Fruit fly (Drosophila melanogaster) whole organism, embryonic: ENCODE measurements around the gene Drsl2.

Source experiments
- Abd-B ChIP-seq: fragments of 200-800 bp; sonication (Bioruptor generic); optimal IDR thresholded peaks from 2 replicates; lab custom pipeline; 2018; ENCODE audit warnings: missing biosample characterization, mild to moderate bottlenecking, missing genetic modification characterization, moderate library complexity
- Antp ChIP-seq: fragments of 200-800 bp; sonication (Bioruptor generic); optimal IDR thresholded peaks from 3 replicates; lab custom pipeline; 2016; ENCODE audit warnings: missing biosample characterization, missing genetic modification characterization
- BEAF-32 ChIP-seq: fragments of 200-800 bp; sonication (Bioruptor generic); optimal IDR thresholded peaks from 3 replicates; lab custom pipeline; 2017; ENCODE audit warnings: missing biosample characterization, missing genetic modification characterization, mild to moderate bottlenecking, moderate library complexity, missing genetic modification reagents
- CG12659 ChIP-seq: fragments of 200-800 bp; sonication (Bioruptor generic); optimal IDR thresholded peaks from 3 replicates; lab custom pipeline; 2017; ENCODE audit warnings: mild to moderate bottlenecking, missing biosample characterization, missing genetic modification reagents, missing genetic modification characterization
- CG14710 ChIP-seq: fragments of 200-800 bp; sonication (Bioruptor generic); optimal IDR thresholded peaks from 3 replicates; lab custom pipeline; 2019; ENCODE audit warnings: missing biosample characterization, mild to moderate bottlenecking, missing genetic modification characterization, moderate library complexity
- CG15514 ChIP-seq: fragments of 200-800 bp; sonication (Bioruptor generic); optimal IDR thresholded peaks from 3 replicates; lab custom pipeline; 2017; ENCODE audit warnings: missing biosample characterization, missing genetic modification characterization, mild to moderate bottlenecking, moderate library complexity, missing genetic modification reagents
- CG1603 ChIP-seq: fragments of 200-800 bp; sonication (Bioruptor generic); optimal IDR thresholded peaks from 2 replicates; lab custom pipeline; 2019; ENCODE audit warnings: missing biosample characterization, mild to moderate bottlenecking, missing genetic modification characterization, moderate library complexity
- CG18476 ChIP-seq: fragments of 200-800 bp; sonication (Bioruptor generic); optimal IDR thresholded peaks from 2 replicates; lab custom pipeline; 2016; ENCODE audit warnings: missing biosample characterization, mild to moderate bottlenecking, missing genetic modification characterization
- CG2120 ChIP-seq: fragments of 200-800 bp; sonication (Bioruptor generic); optimal IDR thresholded peaks from 3 replicates; lab custom pipeline; 2016; ENCODE audit warnings: missing biosample characterization, missing genetic modification characterization
- CG2712 ChIP-seq: fragments of 200-800 bp; optimal IDR thresholded peaks from 3 replicates; lab custom pipeline; 2019; ENCODE audit warnings: missing biosample characterization, mild to moderate bottlenecking, missing genetic modification characterization, moderate library complexity
- CG32767 ChIP-seq: fragments of 200-800 bp; sonication (Bioruptor generic); IDR thresholded peaks from 2 replicates; pipeline ENCODE4 v1.3.6; 2022; ENCODE audit warnings: missing biosample characterization, missing genetic modification characterization
- CG4617 ChIP-seq: fragments of 200-800 bp; sonication (Bioruptor generic); optimal IDR thresholded peaks from 3 replicates; lab custom pipeline; 2016; ENCODE audit warnings: missing biosample characterization, missing genetic modification characterization, borderline replicate concordance
- CG4730 ChIP-seq: fragments of 200-800 bp; sonication (Bioruptor generic); IDR thresholded peaks from 2 replicates; pipeline ENCODE4 v1.3.6; 2022; ENCODE audit warnings: missing biosample characterization, missing genetic modification characterization
- CG9727 ChIP-seq: fragments of 200-800 bp; sonication (Bioruptor generic); optimal IDR thresholded peaks from 3 replicates; lab custom pipeline; 2017; ENCODE audit warnings: missing biosample characterization, mild to moderate bottlenecking, missing genetic modification characterization
- CG9797 ChIP-seq: fragments of 200-800 bp; sonication (Bioruptor generic); optimal IDR thresholded peaks from 3 replicates; lab custom pipeline; 2018; ENCODE audit warnings: missing biosample characterization, mild to moderate bottlenecking, missing genetic modification characterization
- Dp ChIP-seq: fragments of 200-800 bp; sonication (Bioruptor generic); optimal IDR thresholded peaks from 2 replicates; lab custom pipeline; 2018; ENCODE audit warnings: missing biosample characterization, mild to moderate bottlenecking, missing genetic modification characterization, moderate library complexity
- Ets97D ChIP-seq: fragments of 200-800 bp; sonication (Bioruptor generic); optimal IDR thresholded peaks from 3 replicates; lab custom pipeline; 2016; ENCODE audit warnings: missing biosample characterization, missing genetic modification characterization
- Fer1 ChIP-seq: fragments of 200-800 bp; sonication (Bioruptor generic); optimal IDR thresholded peaks from 2 replicates; lab custom pipeline; 2017; ENCODE audit warnings: missing biosample characterization, mild to moderate bottlenecking, missing genetic modification characterization
- H15 ChIP-seq: fragments of 200-800 bp; sonication (Bioruptor generic); IDR thresholded peaks from 3 replicates; pipeline ENCODE4 v1.3.6; 2022; ENCODE audit warnings: missing biosample characterization, missing genetic modification characterization
- HLH4C ChIP-seq: fragments of 200-800 bp; sonication (Bioruptor generic); IDR thresholded peaks from 3 replicates; pipeline ENCODE4 v1.3.6; 2022; ENCODE audit warnings: missing biosample characterization, missing genetic modification characterization; ENCODE audit not compliant: partially characterized antibody
- HLH54F ChIP-seq: fragments of 200-800 bp; sonication (Bioruptor generic); optimal IDR thresholded peaks from 3 replicates; lab custom pipeline; 2016; ENCODE audit warnings: missing biosample characterization, missing genetic modification characterization
- HmgZ ChIP-seq: fragments of 200-800 bp; sonication (Bioruptor generic); optimal IDR thresholded peaks from 2 replicates; lab custom pipeline; 2018; ENCODE audit warnings: missing biosample characterization, mild to moderate bottlenecking, missing genetic modification characterization
- MBD-R2 ChIP-seq: fragments of 200-800 bp; sonication (Bioruptor generic); IDR thresholded peaks from 2 replicates; pipeline ENCODE4 v1.3.6; 2022; ENCODE audit warnings: missing biosample characterization, missing genetic modification characterization
- MESR4 ChIP-seq: fragments of 200-800 bp; sonication (Bioruptor generic); optimal IDR thresholded peaks from 2 replicates; lab custom pipeline; 2018; ENCODE audit warnings: missing biosample characterization, mild to moderate bottlenecking, missing genetic modification characterization, moderate library complexity
- Mes4 ChIP-seq: fragments of 200-800 bp; sonication (Bioruptor generic); optimal IDR thresholded peaks from 2 replicates; lab custom pipeline; 2016; ENCODE audit warnings: missing biosample characterization, missing genetic modification characterization
- Myb ChIP-seq: fragments of 200-800 bp; sonication (Bioruptor generic); optimal IDR thresholded peaks from 2 replicates; lab custom pipeline; 2016; ENCODE audit warnings: missing biosample characterization, missing genetic modification characterization
- NC2β ChIP-seq: fragments of 200-800 bp; sonication (Bioruptor generic); optimal IDR thresholded peaks from 2 replicates; lab custom pipeline; 2016; ENCODE audit warnings: missing biosample characterization, missing genetic modification characterization
- Opbp ChIP-seq: fragments of 200-800 bp; sonication (Bioruptor generic); IDR thresholded peaks from 3 replicates; pipeline ENCODE4 v1.3.6; 2022; ENCODE audit warnings: missing biosample characterization, missing genetic modification characterization; ENCODE audit not compliant: partially characterized antibody
- Scr ChIP-seq: fragments of 200-800 bp; sonication (Bioruptor generic); IDR thresholded peaks from 2 replicates; pipeline ENCODE4 v1.3.6; 2022; ENCODE audit warnings: missing biosample characterization, missing genetic modification characterization; ENCODE audit not compliant: partially characterized antibody
- Xbp1 ChIP-seq: fragments of 200-800 bp; sonication (Bioruptor generic); optimal IDR thresholded peaks from 3 replicates; lab custom pipeline; 2016; ENCODE audit warnings: missing biosample characterization, mild to moderate bottlenecking, missing genetic modification characterization
- az2 ChIP-seq: fragments of 200-800 bp; sonication (Bioruptor generic); optimal IDR thresholded peaks from 3 replicates; lab custom pipeline; 2016; ENCODE audit warnings: missing biosample characterization, missing genetic modification characterization
- bbx ChIP-seq: fragments of 200-800 bp; sonication (Bioruptor generic); IDR thresholded peaks from 2 replicates; pipeline ENCODE4 v1.3.6; 2022; ENCODE audit warnings: missing biosample characterization, missing genetic modification characterization; ENCODE audit not compliant: partially characterized antibody
- ci ChIP-seq: fragments of 200-800 bp; sonication (Bioruptor generic); IDR thresholded peaks from 3 replicates; pipeline ENCODE4 v1.3.6; 2022; ENCODE audit warnings: missing biosample characterization, missing genetic modification characterization
- dpn ChIP-seq, 2 experiments: fragments of 200-800 bp; sonication (Bioruptor generic); optimal IDR thresholded peaks; 3 replicates each; lab custom pipeline; 2016; ENCODE audit warnings: missing biosample characterization in 2 of 2, missing genetic modification characterization in 2 of 2
- gro ChIP-seq: fragments of 200-800 bp; sonication (Bioruptor generic); optimal IDR thresholded peaks from 2 replicates; lab custom pipeline; 2016; ENCODE audit warnings: missing biosample characterization, missing genetic modification characterization
- ham ChIP-seq: fragments of 200-800 bp; sonication (Bioruptor generic); IDR thresholded peaks from 2 replicates; pipeline ENCODE4 v1.3.6; 2022; ENCODE audit warnings: missing biosample characterization, missing genetic modification characterization
- jigr1 ChIP-seq: fragments of 200-800 bp; sonication (Bioruptor generic); IDR thresholded peaks from 3 replicates; pipeline ENCODE4 v1.3.6; 2022; ENCODE audit warnings: missing biosample characterization, missing genetic modification characterization
- kah ChIP-seq: fragments of 200-800 bp; sonication (Bioruptor generic); optimal IDR thresholded peaks from 2 replicates; lab custom pipeline; 2018; ENCODE audit warnings: missing biosample characterization, mild to moderate bottlenecking, missing genetic modification characterization
- lov ChIP-seq, 2 experiments: fragments of 200-800 bp in 1 of 2; fragments of >200 bp in 1 of 2; sonication (Bioruptor generic) in 1 of 2; IDR thresholded peaks in 1 of 2; optimal IDR thresholded peaks in 1 of 2; 2 replicates in 1 of 2; 3 replicates in 1 of 2; pipeline versions ENCODE4 v1.3.6 to Lab custom; 2017 to 2022; ENCODE audit warnings: missing biosample characterization in 1 of 2, missing genetic modification characterization in 1 of 2
- mld ChIP-seq: fragments of 200-800 bp; sonication (Bioruptor generic); IDR thresholded peaks from 3 replicates; pipeline ENCODE4 v1.3.6; 2022; ENCODE audit warnings: missing biosample characterization, missing genetic modification characterization; ENCODE audit not compliant: partially characterized antibody
- nmo ChIP-seq: fragments of 200-800 bp; sonication (Bioruptor generic); optimal IDR thresholded peaks from 2 replicates; lab custom pipeline; 2018; ENCODE audit warnings: missing biosample characterization, mild to moderate bottlenecking, missing genetic modification characterization, moderate library complexity
- phol ChIP-seq: fragments of 200-800 bp; sonication (Bioruptor generic); optimal IDR thresholded peaks from 3 replicates; lab custom pipeline; 2018; ENCODE audit warnings: missing biosample characterization, mild to moderate bottlenecking, missing genetic modification characterization, moderate library complexity
- pita ChIP-seq: fragments of 200-800 bp; sonication (Bioruptor generic); optimal IDR thresholded peaks from 2 replicates; lab custom pipeline; 2017; ENCODE audit warnings: missing biosample characterization, mild to moderate bottlenecking, missing genetic modification characterization
- pzg ChIP-seq: fragments of 200-800 bp; sonication (Bioruptor generic); optimal IDR thresholded peaks from 3 replicates; lab custom pipeline; 2018; ENCODE audit warnings: missing biosample characterization, mild to moderate bottlenecking, missing genetic modification characterization, moderate library complexity
- row ChIP-seq: fragments of 200-800 bp; sonication (Bioruptor generic); IDR thresholded peaks from 3 replicates; pipeline ENCODE4 v1.3.6; 2022; ENCODE audit warnings: missing biosample characterization, missing genetic modification characterization
- stwl ChIP-seq: fragments of 200-800 bp; sonication (Bioruptor generic); optimal IDR thresholded peaks from 3 replicates; lab custom pipeline; 2018; ENCODE audit warnings: missing biosample characterization, mild to moderate bottlenecking, missing genetic modification characterization, moderate library complexity
- trem ChIP-seq: fragments of 200-800 bp; optimal IDR thresholded peaks from 3 replicates; lab custom pipeline; 2019; ENCODE audit warnings: missing biosample characterization, mild to moderate bottlenecking, missing genetic modification characterization, moderate library complexity

The Drsl2 gene

DNA sequence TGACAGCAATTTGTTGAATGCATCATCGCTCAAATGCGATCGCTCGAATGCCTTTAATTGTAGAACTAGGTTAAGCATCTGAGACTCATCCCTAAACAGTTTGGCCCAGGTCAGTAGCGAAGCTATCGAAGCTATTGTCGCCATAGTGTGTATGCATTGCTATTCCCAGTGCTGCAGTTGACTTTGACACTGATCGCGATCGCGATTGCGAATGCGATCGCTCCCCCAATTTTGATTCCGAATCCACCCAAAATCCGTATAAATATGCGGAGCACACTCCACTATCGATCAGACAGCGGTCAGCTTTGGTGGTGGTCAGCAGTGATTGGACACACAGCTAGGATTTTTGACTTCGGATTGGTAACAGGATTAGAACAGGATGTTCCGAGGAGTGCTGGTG, 15.6 kb downstream of the Drsl2 start, which contains the start of gene CG14961 (continued):
- TF ChIP-seq MBD-R2 (no peak), CG32767 (GFP tag; lab: Robert Waterston, UW) (no peak), pita (GFP tag; lab: Kevin White, UChicago) (no peak), jigr1 (no peak)

DNA sequence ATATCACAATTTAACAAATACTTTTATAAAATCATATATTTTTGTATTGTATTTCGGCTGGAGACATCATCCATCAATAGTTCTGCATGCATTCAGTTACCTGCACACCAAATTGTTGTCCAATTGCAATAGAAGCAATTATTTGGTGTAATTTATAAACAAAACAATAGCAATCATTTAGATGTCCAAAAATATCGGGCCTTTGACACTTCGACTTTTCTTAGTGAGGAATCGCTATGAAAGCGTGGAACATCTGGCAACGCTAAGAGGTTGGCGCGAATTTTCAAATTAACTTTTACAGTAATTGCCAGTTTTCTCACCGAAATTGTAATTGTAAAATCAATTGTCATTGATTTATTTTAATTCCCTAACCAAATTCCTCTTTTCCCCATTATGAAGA, 20.6 kb downstream of the Drsl2 start, which contains the start of gene CG14969:
Gene CG14969 (minus strand): TSS at position 195 of the 400 bp plus-strand sequence.
- TF ChIP-seq Abd-B (no peak), CG4617 (GFP tag; lab: Kevin White, UChicago) (peak; percentile 67), Scr (peak; percentile 49; the same call in 1 of the 2 replicates), CG4730 (GFP tag; lab: Robert Waterston, UW) (no peak), BEAF-32 (GFP tag; lab: Kevin White, UChicago) (peak; percentile 54), CG18476 (GFP tag; lab: Kevin White, UChicago) (no peak), mld (0 out of 3 replicates have a peak, but pooled peaks have one; percentile 30), H15 (GFP tag; lab: Robert Waterston, UW) (no peak), dpn (GFP tag; optimal IDR thresholded peaks at IDR 0.05; lab: Kevin White, UChicago) (peak in 1 of 2 experiments; percentile 32), CG1603 (tag; lab: Kevin White, UChicago) (peak; percentile 70), Antp (no peak), CG12659 (GFP tag; lab: Kevin White, UChicago) (peak; percentile 37), az2 (GFP tag; lab: Kevin White, UChicago) (no peak), trem (tag; lab: Kevin White, UChicago) (peak; percentile 40), nmo (GFP tag; lab: Kevin White, UChicago) (peak; percentile 4), row (peak; percentile 13; the same call in 1 of the 3 replicates), CG2712 (tag; lab: Kevin White, UChicago) (peak; percentile 15), ci (GFP tag; lab: Robert Waterston, UW) (0 out of 3 replicates have a peak, but pooled peaks have one; percentile 5), CG15514 (peak; percentile 43), Ets97D (peak; percentile 39), CG14710 (tag; lab: Kevin White, UChicago) (peak; percentile 37), NC2β (GFP tag; lab: Kevin White, UChicago) (peak; percentile 7), HLH54F (peak; percentile 4), CG9727 (GFP tag; lab: Kevin White, UChicago) (no peak), stwl (tag; lab: Kevin White, UChicago) (peak; percentile 50), bbx (GFP tag; lab: Robert Waterston, UW) (peak; percentile 48; the same call in 1 of the 2 replicates), Dp (GFP tag; lab: Kevin White, UChicago) (peak; percentile 94), CG9797 (peak; percentile 10), lov (optimal IDR thresholded peaks at IDR 0.05; lab: Kevin White, UChicago) (no peak), lov (GFP tag; IDR thresholded peaks at IDR 0.05; lab: Robert Waterston, UW) (no peak), HLH4C (0 out of 3 replicates have a peak, but pooled peaks have one; percentile 24), gro (GFP tag; lab: Kevin White, UChicago) (peak; percentile 41), jigr1 (no peak), Mes4 (GFP tag; lab: Kevin White, UChicago) (no peak), HmgZ (tag; lab: Kevin White, UChicago) (peak; percentile 22), CG2120 (GFP tag; lab: Kevin White, UChicago) (peak; percentile 25), MESR4 (peak; percentile 28), Opbp (GFP tag; lab: Robert Waterston, UW) (peak; percentile 64; the same call in 1 of the 3 replicates), kah (no peak), Fer1 (GFP tag; lab: Kevin White, UChicago) (no peak), Xbp1 (GFP tag; lab: Kevin White, UChicago) (peak; percentile 10), Myb (GFP tag; lab: Kevin White, UChicago) (peak; percentile 41), phol (tag; lab: Kevin White, UChicago) (peak; percentile 24), pzg (peak; percentile 67), ham (GFP tag; lab: Robert Waterston, UW) (no peak)
